Worm (Caenorhabditis elegans) whole organism, L1 larva: ENCODE results near the gene hrg-6.
A peak's percentile ranks its signal among the peaks of the same experiment; 100 is the strongest.

Experiments used
- C16A3.4 ChIP-seq: fragments of 150-350 bp; optimal IDR thresholded peaks from 2 replicates; lab custom pipeline; 2014; ENCODE audit warnings: missing biosample characterization, missing genetic modification characterization
- C34B4.2 ChIP-seq: sonication (generic microtip); optimal IDR thresholded peaks from 2 replicates; lab custom pipeline; 2017; ENCODE audit warnings: mild to moderate bottlenecking, missing genetic modification characterization, missing compliant biosample characterization
- F16B12.6 ChIP-seq: fragments of 150-350 bp; optimal IDR thresholded peaks from 2 replicates; lab custom pipeline; 2014; ENCODE audit warnings: missing biosample characterization, missing genetic modification characterization
- Y116A8C.19 ChIP-seq: sonication (generic microtip); optimal IDR thresholded peaks from 2 replicates; lab custom pipeline; 2016; ENCODE audit warnings: missing compliant biosample characterization, missing genetic modification characterization, borderline replicate concordance
- aha-1 ChIP-seq: fragments of 150-350 bp; optimal IDR thresholded peaks from 2 replicates; lab custom pipeline; 2014; ENCODE audit warnings: missing biosample characterization, missing genetic modification characterization
- aly-2 ChIP-seq: fragments of 150-350 bp; optimal IDR thresholded peaks from 2 replicates; lab custom pipeline; 2014; ENCODE audit warnings: missing biosample characterization, missing genetic modification characterization
- ceh-63 ChIP-seq: fragments of 200-800 bp; sonication (Bioruptor generic); optimal IDR thresholded peaks from 2 replicates; lab custom pipeline; 2018; ENCODE audit warnings: mild to moderate bottlenecking, missing genetic modification characterization, missing compliant biosample characterization
- ceh-82 ChIP-seq, 3 experiments: fragments of 150-350 bp in 1 of 3; sonication (generic microtip) in 2 of 3; optimal IDR thresholded peaks; 2 replicates each; lab custom pipeline; 2014 to 2017; ENCODE audit warnings: missing biosample characterization in 3 of 3, missing genetic modification characterization in 3 of 3
- ceh-88 ChIP-seq: fragments of 200-800 bp; sonication (Bioruptor generic); IDR thresholded peaks from 2 replicates; pipeline ENCODE4 v1.3.6; 2022; ENCODE audit warnings: missing genetic modification characterization, missing compliant biosample characterization
- ces-1 ChIP-seq: fragments of 150-350 bp; optimal IDR thresholded peaks from 2 replicates; lab custom pipeline; 2014; ENCODE audit warnings: missing biosample characterization, missing genetic modification reagents, missing genetic modification characterization
- dpl-1 ChIP-seq, 3 experiments: fragments of 150-350 bp in 2 of 3; sonication (generic microtip) in 1 of 3; optimal IDR thresholded peaks; 2 replicates each; lab custom pipeline; 2014 to 2017; ENCODE audit warnings: missing biosample characterization in 3 of 3, missing genetic modification characterization in 3 of 3, missing genetic modification reagents in 3 of 3
- dsc-1 ChIP-seq: sonication (generic microtip); optimal IDR thresholded peaks from 2 replicates; lab custom pipeline; 2016; ENCODE audit warnings: mild to moderate bottlenecking, missing genetic modification characterization, missing compliant biosample characterization
- efl-1 ChIP-seq, 4 experiments: fragments of 150-350 bp; optimal IDR thresholded peaks in 3 of 4; peaks in 1 of 4; 1 replicate in 1 of 4; 2 replicates in 3 of 4; lab custom pipeline; 2014; ENCODE audit warnings: missing biosample characterization in 2 of 4, missing genetic modification characterization in 2 of 4, missing genetic modification reagents in 2 of 4
- efl-3 ChIP-seq: fragments of 200-800 bp; sonication (Bioruptor generic); optimal IDR thresholded peaks from 2 replicates; lab custom pipeline; 2018; ENCODE audit warnings: mild to moderate bottlenecking, missing genetic modification characterization, missing compliant biosample characterization
- egl-13 ChIP-seq: sonication (generic microtip); optimal IDR thresholded peaks from 2 replicates; lab custom pipeline; 2016; ENCODE audit warnings: missing genotype, missing genetic modification reagents, missing genetic modification characterization, missing compliant biosample characterization
- elt-2 ChIP-seq: sonication (generic microtip); optimal IDR thresholded peaks from 2 replicates; lab custom pipeline; 2016; ENCODE audit warnings: missing genetic modification characterization, mild to moderate bottlenecking, inconsistent platforms, missing compliant biosample characterization, missing genetic modification reagents
- elt-3 ChIP-seq, 6 experiments: fragments of 150-350 bp in 1 of 6; sonication (generic microtip); optimal IDR thresholded peaks; 2 replicates each; lab custom pipeline; 2017 to 2018; ENCODE audit warnings: missing biosample characterization in 6 of 6, missing genetic modification characterization in 6 of 6, inconsistent platforms in 1 of 6
- ets-5 ChIP-seq: fragments of 200-800 bp; sonication (Bioruptor generic); IDR thresholded peaks from 2 replicates; pipeline ENCODE4 v1.3.6; 2022; ENCODE audit warnings: missing genetic modification characterization, missing compliant biosample characterization
- fkh-4 ChIP-seq: sonication (generic microtip); optimal IDR thresholded peaks from 2 replicates; lab custom pipeline; 2016; ENCODE audit warnings: missing compliant biosample characterization, missing genetic modification characterization, borderline replicate concordance
- fkh-8 ChIP-seq: sonication (generic microtip); optimal IDR thresholded peaks from 2 replicates; lab custom pipeline; 2016; ENCODE audit warnings: mild to moderate bottlenecking, missing genetic modification characterization, missing compliant biosample characterization
- fos-1 ChIP-seq: fragments of 150-350 bp; optimal IDR thresholded peaks from 2 replicates; lab custom pipeline; 2014; ENCODE audit warnings: missing biosample characterization, missing genetic modification characterization
- grh-1 ChIP-seq: fragments of 200-800 bp; sonication (Bioruptor generic); IDR thresholded peaks from 2 replicates; pipeline ENCODE4 v1.3.6; 2022; ENCODE audit warnings: missing genetic modification reagents, missing genetic modification characterization, missing compliant biosample characterization
- lin-13 ChIP-seq: fragments of 150-350 bp; optimal IDR thresholded peaks from 2 replicates; lab custom pipeline; 2014; ENCODE audit warnings: missing biosample characterization, missing genetic modification reagents, missing genetic modification characterization
- lin-39 ChIP-seq: fragments of 150-350 bp; optimal IDR thresholded peaks from 2 replicates; lab custom pipeline; 2014; ENCODE audit warnings: missing biosample characterization, missing genetic modification reagents, missing genetic modification characterization
- lir-3 ChIP-seq: sonication (generic microtip); optimal IDR thresholded peaks from 2 replicates; lab custom pipeline; 2016; ENCODE audit warnings: mild to moderate bottlenecking, missing genetic modification characterization, moderate library complexity, missing compliant biosample characterization; ENCODE audit not compliant: poor library complexity
- mef-2 ChIP-seq: fragments of 150-350 bp; optimal IDR thresholded peaks from 2 replicates; lab custom pipeline; 2014; ENCODE audit warnings: missing biosample characterization, missing genetic modification characterization
- nhr-12 ChIP-seq: sonication (generic microtip); optimal IDR thresholded peaks from 2 replicates; lab custom pipeline; 2017; ENCODE audit warnings: missing biosample characterization, missing genetic modification characterization
- nhr-19 ChIP-seq: fragments of 200-800 bp; sonication (Bioruptor generic); conservative IDR thresholded peaks from 2 replicates; pipeline ENCODE4 v1.3.6; 2022; ENCODE audit warnings: missing genetic modification characterization, missing compliant biosample characterization
- nhr-237 ChIP-seq: fragments of 150-350 bp; optimal IDR thresholded peaks from 2 replicates; lab custom pipeline; 2014; ENCODE audit warnings: missing biosample characterization, missing genetic modification characterization
- nhr-28 ChIP-seq: fragments of 150-350 bp; optimal IDR thresholded peaks from 2 replicates; lab custom pipeline; 2014; ENCODE audit warnings: missing biosample characterization, missing genetic modification characterization
- nhr-76 ChIP-seq: sonication (generic microtip); optimal IDR thresholded peaks from 2 replicates; lab custom pipeline; 2017; ENCODE audit warnings: missing biosample characterization, missing genetic modification characterization
- nhr-77 ChIP-seq: fragments of 150-350 bp; optimal IDR thresholded peaks from 2 replicates; lab custom pipeline; 2014; ENCODE audit warnings: missing biosample characterization, missing genetic modification characterization
- nhr-84 ChIP-seq: sonication (generic microtip); optimal IDR thresholded peaks from 2 replicates; lab custom pipeline; 2017; ENCODE audit warnings: missing biosample characterization, missing genetic modification characterization
- nhr-85 ChIP-seq: sonication (generic microtip); peaks from one replicate; lab custom pipeline; 2016; ENCODE audit warnings: missing genetic modification characterization, inconsistent platforms, missing compliant biosample characterization
- pax-3 ChIP-seq: fragments of 200-800 bp; sonication (Bioruptor generic); optimal IDR thresholded peaks from 2 replicates; lab custom pipeline; 2018; ENCODE audit warnings: mild to moderate bottlenecking, missing genetic modification characterization, moderate library complexity, missing compliant biosample characterization
- snpc-4 ChIP-seq: fragments of 150-350 bp; optimal IDR thresholded peaks from 2 replicates; lab custom pipeline; 2014; ENCODE audit warnings: missing biosample characterization, missing genetic modification characterization
- sox-4 ChIP-seq: sonication (generic microtip); optimal IDR thresholded peaks from 2 replicates; lab custom pipeline; 2016; ENCODE audit warnings: missing genetic modification characterization, missing compliant biosample characterization
- sptf-1 ChIP-seq: fragments of 150-350 bp; optimal IDR thresholded peaks from 2 replicates; lab custom pipeline; 2014; ENCODE audit warnings: missing biosample characterization, missing genetic modification characterization
- sup-37 ChIP-seq: fragments of 200-800 bp; sonication (Bioruptor generic); optimal IDR thresholded peaks from 2 replicates; lab custom pipeline; 2018; ENCODE audit warnings: mild to moderate bottlenecking, missing genetic modification characterization, missing compliant biosample characterization
- swsn-7 ChIP-seq: sonication (generic microtip); optimal IDR thresholded peaks from 2 replicates; lab custom pipeline; 2016; ENCODE audit warnings: missing genetic modification characterization, missing compliant biosample characterization
- tbx-2 ChIP-seq: sonication (generic microtip); optimal IDR thresholded peaks from 2 replicates; lab custom pipeline; 2016; ENCODE audit warnings: missing genetic modification characterization, missing compliant biosample characterization
- tlp-1 ChIP-seq: fragments of 150-350 bp; optimal IDR thresholded peaks from 2 replicates; lab custom pipeline; 2014; ENCODE audit warnings: missing biosample characterization, missing genetic modification characterization
- unc-62 ChIP-seq: fragments of 150-350 bp; optimal IDR thresholded peaks from 2 replicates; lab custom pipeline; 2014; ENCODE audit warnings: missing biosample characterization, missing genetic modification reagents, missing genetic modification characterization
- unc-86 ChIP-seq: sonication (generic microtip); optimal IDR thresholded peaks from 2 replicates; lab custom pipeline; 2016; ENCODE audit warnings: missing genetic modification characterization, missing compliant biosample characterization
- vab-15 ChIP-seq: sonication (generic microtip); optimal IDR thresholded peaks from 2 replicates; lab custom pipeline; 2017; ENCODE audit warnings: missing genotype, mild to moderate bottlenecking, missing genetic modification characterization, missing compliant biosample characterization
- xbp-1 ChIP-seq: sonication (generic microtip); optimal IDR thresholded peaks from 2 replicates; lab custom pipeline; 2016; ENCODE audit warnings: missing genetic modification characterization, missing compliant biosample characterization
- zip-4 ChIP-seq: fragments of 200-800 bp; sonication (Bioruptor generic); optimal IDR thresholded peaks from 2 replicates; lab custom pipeline; 2018; ENCODE audit warnings: mild to moderate bottlenecking, missing genetic modification characterization, moderate library complexity, missing compliant biosample characterization
- ztf-11 ChIP-seq, 2 experiments: sonication (generic microtip); optimal IDR thresholded peaks; 2 replicates each; lab custom pipeline; 2016 to 2017; ENCODE audit warnings: missing genetic modification characterization in 2 of 2, missing biosample characterization in 1 of 2, missing compliant biosample characterization in 1 of 2

Gene hrg-6

ce11 chrIV:11030893-11031292 is 1.5 kb upstream of the hrg-6 start, which contains the start of gene hrg-4:
hrg-4 (minus strand) TSS chrIV:11030993.
- no peak for TF ChIP-seq nhr-237 (tag; lab: Kevin White, UChicago)
- TF ChIP-seq nhr-84 (tag; lab: Kevin White, UChicago): no peak
- no peak for TF ChIP-seq mef-2
- no peak for TF ChIP-seq C34B4.2 (tag; lab: Kevin White, UChicago)

ce11 chrIV:11031640-11032039 is 748 bp upstream of the hrg-6 start:
- TF ChIP-seq aly-2 (tag; lab: Kevin White, UChicago) (no peak), elt-2 (peak; percentile 71)

- TF ChIP-seq mef-2 (no peak), grh-1 (GFP tag; lab: Robert Waterston, UW) (no peak), ets-5 (GFP tag; lab: Robert Waterston, UW) (no peak), xbp-1 (tag; lab: Kevin White, UChicago) (peak; percentile 94), dpl-1 (GFP tag; optimal IDR thresholded peaks at IDR 0.05; lab: Kevin White, UChicago) (peak; percentile 59 to 75 (median 74)), C34B4.2 (tag; lab: Kevin White, UChicago) (no peak), swsn-7 (tag; lab: Kevin White, UChicago) (peak; percentile 79), lir-3 (peak; percentile 13), zip-4 (GFP tag; lab: Kevin White, UChicago) (no peak), ceh-63 (GFP tag; lab: Kevin White, UChicago) (no peak), ceh-82 (tag; optimal IDR thresholded peaks at IDR 0.05; lab: Kevin White, UChicago) (peak; percentile 39 to 67 (median 60)), elt-3 (tag; optimal IDR thresholded peaks at IDR 0.05; lab: Kevin White, UChicago) (peak in 1 of 6 experiments; percentile 45), lin-39 (tag; lab: Kevin White, UChicago) (peak; percentile 54), F16B12.6 (peak; percentile 47), sox-4 (tag; lab: Kevin White, UChicago) (peak; percentile 19), snpc-4 (tag; lab: Kevin White, UChicago) (peak; percentile 12), ceh-88 (GFP tag; lab: Robert Waterston, UW) (peak; percentile 25; the same call in 1 of the 2 replicates), sup-37 (GFP tag; lab: Kevin White, UChicago) (no peak), fkh-8 (tag; lab: Kevin White, UChicago) (peak; percentile 58), dsc-1 (tag; lab: Kevin White, UChicago) (peak; percentile 61), ces-1 (GFP tag; lab: Kevin White, UChicago) (no peak), nhr-28 (tag; lab: Kevin White, UChicago) (no peak), unc-86 (peak; percentile 56), tbx-2 (peak; percentile 76), nhr-237 (tag; lab: Kevin White, UChicago) (no peak), aha-1 (tag; lab: Kevin White, UChicago) (no peak), nhr-19 (GFP tag; lab: Robert Waterston, UW) (peak; percentile 71), pax-3 (tag; lab: Kevin White, UChicago) (no peak), tlp-1 (tag; lab: Kevin White, UChicago) (no peak), efl-1 (optimal IDR thresholded peaks at IDR 0.05; lab: Kevin White, UChicago) (peak; percentile 66 to 78), efl-1 (GFP tag; optimal IDR thresholded peaks at IDR 0.05 in 1 of 2; lab: Kevin White, UChicago) (peak; percentile 68 to 96), nhr-12 (tag; lab: Kevin White, UChicago) (no peak), fkh-4 (tag; lab: Kevin White, UChicago) (no peak), nhr-85 (tag; lab: Kevin White, UChicago) (peak; percentile 84), nhr-76 (tag; lab: Kevin White, UChicago) (no peak), vab-15 (no peak), Y116A8C.19 (no peak), sptf-1 (tag; lab: Kevin White, UChicago) (no peak), fos-1 (peak; percentile 27), nhr-77 (tag; lab: Kevin White, UChicago) (peak; percentile 39), lin-13 (peak; percentile 47), ztf-11 (tag; optimal IDR thresholded peaks at IDR 0.05; lab: Kevin White, UChicago) (no peak), unc-62 (GFP tag; lab: Kevin White, UChicago) (no peak), aly-2 (tag; lab: Kevin White, UChicago) (no peak), C16A3.4 (peak; percentile 73), efl-3 (GFP tag; lab: Kevin White, UChicago) (no peak), egl-13 (tag; lab: Kevin White, UChicago) (peak; percentile 47)
Measured at ce11 chrIV:11036222-11036621, 3.8 kb downstream of the hrg-6 start, which contains the start of gene fkb-1. fkb-1 (plus strand) TSS chrIV:11036582.
